Fruit fly (Drosophila melanogaster): ENCODE measurements around the gene Tmhs.

Gene Tmhs

dm6 chr3L:1900633-1901032 lies 15.2 kb downstream of the Tmhs start:
- no peak for TF ChIP-seq tai (GFP tag; optimal IDR thresholded peaks at IDR 0.05)
- TF ChIP-seq sage (GFP tag; optimal IDR thresholded peaks at IDR 0.05), result no peak
- TF ChIP-seq dmrt93B (GFP tag; optimal IDR thresholded peaks at IDR 0.05), result no peak
- TF ChIP-seq HLH106 (tag; optimal IDR thresholded peaks at IDR 0.05), result no peak
- no peak for TF ChIP-seq CG32264 (GFP tag; optimal IDR thresholded peaks at IDR 0.05)
- TF ChIP-seq Mio (GFP tag; optimal IDR thresholded peaks at IDR 0.05), result no peak
- TF ChIP-seq GATAd (GFP tag; optimal IDR thresholded peaks at IDR 0.05), result no peak
- TF ChIP-seq Myc (optimal IDR thresholded peaks at IDR 0.05), result no peak
- TF ChIP-seq lola (GFP tag; optimal IDR thresholded peaks at IDR 0.05), result no peak
- TF ChIP-seq CG9705 (GFP tag; optimal IDR thresholded peaks at IDR 0.05), result no peak
- TF ChIP-seq usp (GFP tag; optimal IDR thresholded peaks at IDR 0.05), result no peak
- TF ChIP-seq Sp1 (GFP tag; optimal IDR thresholded peaks at IDR 0.05), result no peak
- TF ChIP-seq ey (GFP tag; optimal IDR thresholded peaks at IDR 0.05), result no peak
- TF ChIP-seq h (GFP tag; optimal IDR thresholded peaks at IDR 0.05), result no peak
- no peak for TF ChIP-seq woc (GFP tag; optimal IDR thresholded peaks at IDR 0.05)
- no peak for TF ChIP-seq br (GFP tag; optimal IDR thresholded peaks at IDR 0.05)

dm6 chr3L:1904440-1904839 lies 19.0 kb downstream of the Tmhs start:
- no peak for TF ChIP-seq br (GFP tag; optimal IDR thresholded peaks at IDR 0.05)
- no peak for TF ChIP-seq woc (GFP tag; optimal IDR thresholded peaks at IDR 0.05)
- TF ChIP-seq CG32264 (GFP tag; optimal IDR thresholded peaks at IDR 0.05), result no peak
- TF ChIP-seq tai (GFP tag; optimal IDR thresholded peaks at IDR 0.05), result no peak
- no peak for TF ChIP-seq Mio (GFP tag; optimal IDR thresholded peaks at IDR 0.05)
- TF ChIP-seq Dif (GFP tag; optimal IDR thresholded peaks at IDR 0.05; ENCODE audit: partially characterized antibody), result no peak
- TF ChIP-seq brk (GFP tag; optimal IDR thresholded peaks at IDR 0.05), result no peak
- TF ChIP-seq CG9705 (GFP tag; optimal IDR thresholded peaks at IDR 0.05), result no peak

dm6 chr3L:1905273-1905672 lies 19.8 kb downstream of the Tmhs start:
- no peak for TF ChIP-seq Dif (GFP tag; optimal IDR thresholded peaks at IDR 0.05; ENCODE audit: partially characterized antibody)
- TF ChIP-seq rgr (GFP tag; optimal IDR thresholded peaks at IDR 0.05), result no peak
- no peak for TF ChIP-seq jim (GFP tag; optimal IDR thresholded peaks at IDR 0.05)
- TF ChIP-seq fru (GFP tag; optimal IDR thresholded peaks at IDR 0.05), result peak; percentile 2
- TF ChIP-seq Mio (GFP tag; optimal IDR thresholded peaks at IDR 0.05), result no peak
- peak; percentile 8 for TF ChIP-seq ey (GFP tag; optimal IDR thresholded peaks at IDR 0.05)
- peak; percentile 9 for TF ChIP-seq OdsH (GFP tag; optimal IDR thresholded peaks at IDR 0.05)

dm6 chr3L:1906208-1906607 lies 20.8 kb downstream of the Tmhs start:
- TF ChIP-seq dmrt93B (GFP tag; optimal IDR thresholded peaks at IDR 0.05) (no peak), rgr (GFP tag; optimal IDR thresholded peaks at IDR 0.05) (no peak), foxo (GFP tag; optimal IDR thresholded peaks at IDR 0.05) (no peak), ey (GFP tag; optimal IDR thresholded peaks at IDR 0.05) (no peak), GATAd (GFP tag; optimal IDR thresholded peaks at IDR 0.05) (no peak), Jra (GFP tag; optimal IDR thresholded peaks at IDR 0.05) (no peak), CG9705 (GFP tag; optimal IDR thresholded peaks at IDR 0.05) (no peak), Hnf4 (GFP tag; optimal IDR thresholded peaks at IDR 0.05) (no peak), Sp1 (GFP tag; optimal IDR thresholded peaks at IDR 0.05) (no peak), br (GFP tag; optimal IDR thresholded peaks at IDR 0.05) (no peak)

- TF ChIP-seq brk (GFP tag; optimal IDR thresholded peaks at IDR 0.05) (no peak), Rel (GFP tag; optimal IDR thresholded peaks at IDR 0.05) (no peak), Rel (tag; optimal IDR thresholded peaks at IDR 0.05) (no peak), Myc (optimal IDR thresholded peaks at IDR 0.05) (no peak), CG32264 (GFP tag; optimal IDR thresholded peaks at IDR 0.05) (no peak), Dif (GFP tag; optimal IDR thresholded peaks at IDR 0.05; ENCODE audit: partially characterized antibody) (no peak), tai (GFP tag; optimal IDR thresholded peaks at IDR 0.05) (no peak), foxo (GFP tag; optimal IDR thresholded peaks at IDR 0.05) (no peak), psq (GFP tag; optimal IDR thresholded peaks at IDR 0.05) (no peak), Sp1 (GFP tag; optimal IDR thresholded peaks at IDR 0.05) (no peak), Dfd (GFP tag; optimal IDR thresholded peaks at IDR 0.05) (no peak), lola (GFP tag; optimal IDR thresholded peaks at IDR 0.05) (no peak)
Measured at dm6 chr3L:1909000-1909399, 23.5 kb downstream of the Tmhs start.

- no peak for TF ChIP-seq pan (optimal IDR thresholded peaks at IDR 0.05)
- TF ChIP-seq Hnf4 (GFP tag; optimal IDR thresholded peaks at IDR 0.05), result no peak
- TF ChIP-seq Hr83 (GFP tag; optimal IDR thresholded peaks at IDR 0.05; ENCODE audit: poor library complexity, severe bottlenecking), result no peak
- TF ChIP-seq tai (GFP tag; optimal IDR thresholded peaks at IDR 0.05), result no peak
- no peak for TF ChIP-seq br (GFP tag; optimal IDR thresholded peaks at IDR 0.05)
- TF ChIP-seq brk (GFP tag; optimal IDR thresholded peaks at IDR 0.05), result no peak
- no peak for TF ChIP-seq Rel (GFP tag; optimal IDR thresholded peaks at IDR 0.05)
- TF ChIP-seq Rel (tag; optimal IDR thresholded peaks at IDR 0.05), result no peak
- no peak for TF ChIP-seq usp (GFP tag; optimal IDR thresholded peaks at IDR 0.05)
- no peak for TF ChIP-seq HLH106 (tag; optimal IDR thresholded peaks at IDR 0.05)
- no peak for TF ChIP-seq CrebA (GFP tag; optimal IDR thresholded peaks at IDR 0.05; ENCODE audit: borderline replicate concordance)
- TF ChIP-seq CG32264 (GFP tag; optimal IDR thresholded peaks at IDR 0.05), result no peak
- no peak for TF ChIP-seq fru (GFP tag; optimal IDR thresholded peaks at IDR 0.05)
- no peak for TF ChIP-seq OdsH (GFP tag; optimal IDR thresholded peaks at IDR 0.05)
- TF ChIP-seq h (GFP tag; optimal IDR thresholded peaks at IDR 0.05), result no peak
- no peak for TF ChIP-seq Dfd (GFP tag; optimal IDR thresholded peaks at IDR 0.05)
Measured at dm6 chr3L:1910107-1910506, 24.6 kb downstream of the Tmhs start, which contains the start of gene dsb. TSS of gene dsb (minus strand) at chr3L:1910197.
